Fruit fly (Drosophila melanogaster): ENCODE measurements around the gene CG13693.

Gene CG13693

DNA sequence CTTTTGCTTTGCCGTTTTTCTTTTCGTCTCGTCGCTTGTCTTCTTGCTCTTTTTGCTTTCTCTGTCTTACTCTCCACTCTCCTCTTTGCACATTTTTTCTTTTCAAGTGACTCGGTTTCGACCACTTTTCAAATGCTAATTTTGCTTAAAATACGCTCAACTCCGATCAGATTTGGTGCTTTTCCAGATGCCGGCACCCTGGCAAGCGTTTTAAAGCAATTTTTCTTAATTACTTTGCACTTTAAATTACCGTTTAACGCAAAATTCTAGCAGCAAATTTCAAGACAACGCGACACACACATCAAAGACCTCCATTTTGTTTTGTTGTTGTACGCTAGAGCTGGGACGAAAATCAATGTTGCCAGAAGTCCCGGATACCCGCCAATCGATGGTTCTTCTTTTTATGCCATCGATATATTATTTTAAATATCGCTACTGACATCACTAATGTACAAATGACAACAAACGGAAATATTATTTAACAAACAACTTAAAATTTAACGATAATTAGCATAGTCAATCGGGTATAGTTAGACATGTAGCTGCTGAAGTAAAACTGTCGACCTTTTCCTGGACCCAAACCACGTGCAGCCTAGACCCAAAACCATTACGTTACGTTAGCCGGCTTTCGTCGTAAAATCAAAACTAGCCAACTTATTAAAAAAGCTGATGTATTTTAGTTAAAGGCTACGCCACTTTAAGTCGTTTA lies 18.4 kb downstream of the CG13693 start, which contains the start of gene kis (continued):
- peak in 1 of 2 experiments; percentile 3 for TF ChIP-seq crp (GFP tag; optimal IDR thresholded peaks at IDR 0.05)
- TF ChIP-seq dm (GFP tag; optimal IDR thresholded peaks at IDR 0.05), result peak; percentile 55
- TF ChIP-seq nmo (GFP tag; optimal IDR thresholded peaks at IDR 0.05), result peak; percentile 74
- peak; percentile 17 for TF ChIP-seq exex (tag; optimal IDR thresholded peaks at IDR 0.05)
- no peak for TF ChIP-seq br (optimal IDR thresholded peaks at IDR 0.05)
- no peak for TF ChIP-seq CG10274 (GFP tag; optimal IDR thresholded peaks at IDR 0.05)
- 0 out of 2 replicates have a peak, but pooled peaks have one; percentile 34 for TF ChIP-seq Ptx1 (GFP tag; IDR thresholded peaks at IDR 0.05)
- TF ChIP-seq Camta (GFP tag; optimal IDR thresholded peaks at IDR 0.05), result peak; percentile 48
- no peak for TF ChIP-seq cas (GFP tag; IDR thresholded peaks at IDR 0.05)
- peak; percentile 68 for TF ChIP-seq CG15514 (GFP tag; optimal IDR thresholded peaks at IDR 0.05)
- TF ChIP-seq CG13775 (GFP tag; optimal IDR thresholded peaks at IDR 0.05), result peak; percentile 21
- peak; percentile 70 for TF ChIP-seq CG9932 (GFP tag; IDR thresholded peaks at IDR 0.05)
- peak; percentile 96 for TF ChIP-seq Bgb (GFP tag; IDR thresholded peaks at IDR 0.05; ENCODE audit: partially characterized antibody)
- peak; percentile 22 for TF ChIP-seq disco-r (GFP tag; optimal IDR thresholded peaks at IDR 0.05)
- TF ChIP-seq CG17829 (tag; optimal IDR thresholded peaks at IDR 0.05), result peak; percentile 37
- no peak for TF ChIP-seq sens-2 (GFP tag; IDR thresholded peaks at IDR 0.05)
- peak; percentile 3 for TF ChIP-seq Asciz (GFP tag; optimal IDR thresholded peaks at IDR 0.05)
- TF ChIP-seq Nf-YB (GFP tag; optimal IDR thresholded peaks at IDR 0.05), result peak; percentile 28
- no peak for TF ChIP-seq CG10565 (GFP tag; optimal IDR thresholded peaks at IDR 0.05)
- no peak for TF ChIP-seq pfk (GFP tag; optimal IDR thresholded peaks at IDR 0.05)
- TF ChIP-seq Gsc (GFP tag; IDR thresholded peaks at IDR 0.05), result no peak
- no peak for TF ChIP-seq bigmax (GFP tag; optimal IDR thresholded peaks at IDR 0.05)
- no peak; the same call in 2 of the 3 replicates for TF ChIP-seq CG11560 (tag; IDR thresholded peaks at IDR 0.05)
- peak; percentile 32 for TF ChIP-seq salm (tag; optimal IDR thresholded peaks at IDR 0.05)
- TF ChIP-seq CG3726 (GFP tag; IDR thresholded peaks at IDR 0.05), result no peak
- no peak; the same call in 3 of the 4 replicates for TF ChIP-seq Gug (GFP tag; IDR thresholded peaks at IDR 0.05)
- TF ChIP-seq ind (GFP tag; optimal IDR thresholded peaks at IDR 0.05), result peak; percentile 4
- TF ChIP-seq CG11504 (tag; optimal IDR thresholded peaks at IDR 0.05), result peak; percentile 66
- peak; percentile 12 for TF ChIP-seq CG15696 (tag; optimal IDR thresholded peaks at IDR 0.05)
- peak; percentile 27 for TF ChIP-seq kni (GFP tag; optimal IDR thresholded peaks at IDR 0.05)
- no peak for TF ChIP-seq CG9876 (GFP tag; optimal IDR thresholded peaks at IDR 0.05)
- peak; percentile 80 for TF ChIP-seq CG14710 (tag; optimal IDR thresholded peaks at IDR 0.05)
- TF ChIP-seq CG14050 (GFP tag; IDR thresholded peaks at IDR 0.05), result no peak
- TF ChIP-seq unpg (GFP tag; optimal IDR thresholded peaks at IDR 0.05), result peak; percentile 43
- peak; percentile 67 for TF ChIP-seq CG2120 (GFP tag; optimal IDR thresholded peaks at IDR 0.05)
- peak; percentile 16 for TF ChIP-seq CG1792 (GFP tag; optimal IDR thresholded peaks at IDR 0.05)
- peak; percentile 54 for TF ChIP-seq CG33213 (GFP tag; optimal IDR thresholded peaks at IDR 0.05)
- TF ChIP-seq Sox100B (GFP tag; optimal IDR thresholded peaks at IDR 0.05), result no peak
- TF ChIP-seq kah (GFP tag; optimal IDR thresholded peaks at IDR 0.05), result peak; percentile 35
- TF ChIP-seq Xbp1 (GFP tag; optimal IDR thresholded peaks at IDR 0.05), result peak; percentile 45
- TF ChIP-seq Neu2 (GFP tag; optimal IDR thresholded peaks at IDR 0.05; ENCODE audit: borderline replicate concordance), result no peak
- TF ChIP-seq CG16779 (GFP tag; IDR thresholded peaks at IDR 0.05), result no peak
- no peak for TF ChIP-seq ac (GFP tag; optimal IDR thresholded peaks at IDR 0.05)
- peak; percentile 47 for TF ChIP-seq Antp (GFP tag; optimal IDR thresholded peaks at IDR 0.05)
- TF ChIP-seq sob (GFP tag; IDR thresholded peaks at IDR 0.05), result peak; percentile 64; the same call in 1 of the 2 replicates
- no peak for TF ChIP-seq CG31441 (GFP tag; IDR thresholded peaks at IDR 0.05)
- TF ChIP-seq CG12391 (tag; optimal IDR thresholded peaks at IDR 0.05), result peak; percentile 64
- TF ChIP-seq Drgx (GFP tag; IDR thresholded peaks at IDR 0.05), result peak; percentile 44; the same call in 1 of the 2 replicates
- no peak for TF ChIP-seq pb (GFP tag; optimal IDR thresholded peaks at IDR 0.05)

Data from whole organism, embryonic.